Fruit fly (Drosophila melanogaster) Kc167 (cell line): ENCODE data around the gene Vps13B.

Source experiments
- Myc ChIP-seq: fragments of >200 bp; optimal IDR thresholded peaks from 2 replicates; lab custom pipeline; 2017; ENCODE audit warnings: missing external identifiers
- Sin3A ChIP-seq: fragments of >200 bp; optimal IDR thresholded peaks from 2 replicates; lab custom pipeline; 2018; ENCODE audit warnings: missing external identifiers
- h ChIP-seq: fragments of >200 bp; optimal IDR thresholded peaks from 3 replicates; lab custom pipeline; 2018; ENCODE audit warnings: missing external identifiers
- insv ChIP-seq: fragments of >200 bp; optimal IDR thresholded peaks from 3 replicates; lab custom pipeline; 2018; ENCODE audit warnings: missing external identifiers
- psq ChIP-seq: fragments of >200 bp; optimal IDR thresholded peaks from 2 replicates; lab custom pipeline; 2017; ENCODE audit warnings: missing external identifiers
- ttk ChIP-seq: sonication (Bioruptor generic); optimal IDR thresholded peaks from 2 replicates; lab custom pipeline; 2017; ENCODE audit warnings: missing external identifiers

Gene Vps13B

dm6 chr3R:29983886-29984285 is 48.1 kb downstream of the Vps13B start:
- TF ChIP-seq psq (lab: Kevin White, UChicago): no peak
- TF ChIP-seq h (lab: Kevin White, UChicago): no peak
- TF ChIP-seq ttk: no peak
- no peak for TF ChIP-seq Myc (lab: Kevin White, UChicago)
- TF ChIP-seq Sin3A (lab: Kevin White, UChicago): no peak
- no peak for TF ChIP-seq insv

- no peak for TF ChIP-seq insv
Observed at dm6 chr3R:29985219-29985618, 49.4 kb downstream of the Vps13B start.

DNA sequence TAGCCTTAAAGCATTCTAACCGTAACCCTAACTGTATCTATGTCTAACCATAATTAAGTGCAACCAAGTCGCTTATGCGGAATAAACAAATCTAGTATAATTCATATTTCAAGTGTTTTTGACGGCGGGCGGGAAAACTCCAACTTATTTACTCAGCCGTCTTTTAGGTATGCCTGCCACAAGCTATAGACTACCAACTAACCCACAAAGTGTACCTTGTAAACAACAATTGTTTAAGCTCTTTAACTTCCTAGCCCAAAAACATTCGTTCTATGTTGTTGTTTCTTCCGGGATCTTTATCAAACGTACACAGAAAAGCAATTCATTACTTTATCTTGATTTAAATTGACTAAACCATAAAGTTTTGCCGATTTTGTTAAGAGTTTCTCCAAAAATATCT is 54.9 kb downstream of the Vps13B start:
- TF ChIP-seq h (lab: Kevin White, UChicago): no peak
- no peak for TF ChIP-seq insv
- TF ChIP-seq psq (lab: Kevin White, UChicago): no peak
- TF ChIP-seq Myc (lab: Kevin White, UChicago): no peak
- TF ChIP-seq Sin3A (lab: Kevin White, UChicago): no peak
- TF ChIP-seq ttk: no peak

dm6 chr3R:29993134-29993533 is 57.4 kb downstream of the Vps13B start, which contains the start of gene Acph-1:
Gene Acph-1 (minus strand): TSS chr3R:29993411.
- TF ChIP-seq ttk (no peak), insv (no peak), Sin3A (lab: Kevin White, UChicago) (no peak)

DNA sequence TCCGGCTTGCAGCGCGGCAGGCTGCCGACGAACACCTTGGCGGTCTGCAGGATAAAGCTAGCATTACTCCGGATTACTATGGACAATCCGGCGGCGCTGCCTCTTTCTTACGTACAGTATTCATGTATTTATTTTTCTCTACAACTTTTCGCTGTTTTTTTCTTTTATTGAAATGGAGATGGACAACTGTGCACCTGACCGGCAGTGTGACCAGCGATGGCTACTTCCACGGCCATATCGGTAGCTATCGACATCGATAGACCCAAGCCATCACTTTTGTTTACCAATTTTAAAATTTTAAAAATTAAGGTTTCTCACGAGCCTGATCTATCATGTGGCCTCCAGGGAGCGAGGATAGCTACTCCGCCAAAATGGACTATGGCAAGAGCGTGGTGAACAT is 59.3 kb downstream of the Vps13B start, which contains the start of the genes CG7903 and Sas-6:
CG7903 (minus strand) TSS at position 197 of the 400 bp plus-strand sequence.
Sas-6 (plus strand) TSS at position 323 of the 400 bp plus-strand sequence.
- TF ChIP-seq h (lab: Kevin White, UChicago): no peak
- no peak for TF ChIP-seq ttk
- TF ChIP-seq Myc (lab: Kevin White, UChicago): no peak
- TF ChIP-seq Sin3A (lab: Kevin White, UChicago): no peak
- no peak for TF ChIP-seq insv
- no peak for TF ChIP-seq psq (lab: Kevin White, UChicago)
